Worm (Caenorhabditis elegans) whole organism, young adult: ENCODE measurements around the gene cysl-4.

Source experiments
- ceh-100 ChIP-seq: fragments of 200-800 bp; sonication (Bioruptor generic); IDR thresholded peaks from 2 replicates; pipeline ENCODE4 v1.3.6; 2022; ENCODE audit warnings: missing genetic modification reagents, missing genetic modification characterization, missing compliant biosample characterization
- pha-4 ChIP-seq: fragments of 150-350 bp; sonication (generic microtip); optimal IDR thresholded peaks from 2 replicates; lab custom pipeline; 2014; ENCODE audit warnings: missing biosample characterization, missing genetic modification reagents, missing genetic modification characterization
- snpc-1.1 ChIP-seq: sonication (generic microtip); optimal IDR thresholded peaks from 2 replicates; lab custom pipeline; 2017; ENCODE audit warnings: missing genetic modification characterization, mild to moderate bottlenecking, missing compliant biosample characterization, antibody characterized with exemption, moderate library complexity, missing genotype, missing genetic modification reagents; ENCODE audit not compliant: insufficient read depth

DNA sequence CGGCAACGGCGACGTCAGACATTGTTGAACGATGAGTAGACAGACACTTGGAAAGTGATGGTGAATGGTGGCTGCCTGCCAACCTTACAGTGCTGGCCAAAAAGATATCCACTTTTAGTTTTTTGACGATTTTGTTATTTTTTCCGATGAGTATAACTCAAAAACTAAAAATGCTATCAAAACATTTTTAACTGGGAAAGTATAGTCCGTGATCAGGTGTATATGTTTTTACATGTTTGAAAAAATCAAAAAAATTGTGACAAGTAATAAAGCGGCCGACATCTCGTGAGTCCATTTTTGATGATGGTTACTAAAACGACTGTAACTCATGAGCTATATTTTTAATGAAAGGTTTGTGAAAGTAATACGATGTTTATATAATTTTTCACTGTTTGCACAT, 26.7 kb downstream of the cysl-4 start, which contains the start of gene hil-6:
- TF ChIP-seq pha-4 (tag; lab: Kevin White, UChicago) (no peak), ceh-100 (GFP tag; lab: Robert Waterston, UW) (no peak), snpc-1.1 (tag; lab: Kevin White, UChicago) (no peak)
